Fruit fly (Drosophila melanogaster) whole organism, embryonic: Measurements from ENCODE around the gene MED14.

ENCODE experiments used
- Abd-B ChIP-seq: fragments of 200-800 bp; sonication (Bioruptor generic); optimal IDR thresholded peaks from 2 replicates; lab custom pipeline; 2018; ENCODE audit warnings: missing biosample characterization, mild to moderate bottlenecking, missing genetic modification characterization, moderate library complexity
- BEAF-32 ChIP-seq: fragments of 200-800 bp; sonication (Bioruptor generic); optimal IDR thresholded peaks from 3 replicates; lab custom pipeline; 2017; ENCODE audit warnings: missing biosample characterization, missing genetic modification characterization, mild to moderate bottlenecking, moderate library complexity, missing genetic modification reagents
- CG10565 ChIP-seq: fragments of 200-800 bp; sonication (Bioruptor generic); optimal IDR thresholded peaks from 3 replicates; lab custom pipeline; 2016; ENCODE audit warnings: missing biosample characterization, mild to moderate bottlenecking, missing genetic modification characterization
- CG11247 ChIP-seq: fragments of 200-800 bp; sonication (Bioruptor generic); IDR thresholded peaks from 2 replicates; pipeline ENCODE4 v1.3.6; 2022; ENCODE audit warnings: missing biosample characterization, missing genetic modification characterization
- CG12155 ChIP-seq: fragments of 200-800 bp; sonication (Bioruptor generic); optimal IDR thresholded peaks from 3 replicates; lab custom pipeline; 2016; ENCODE audit warnings: missing biosample characterization, missing genetic modification characterization
- CG14050 ChIP-seq: fragments of 200-800 bp; sonication (Bioruptor generic); IDR thresholded peaks from 3 replicates; pipeline ENCODE4 v1.3.6; 2022; ENCODE audit warnings: missing biosample characterization, missing genetic modification characterization
- CG15011 ChIP-seq: fragments of 200-800 bp; sonication (Bioruptor generic); optimal IDR thresholded peaks from 3 replicates; lab custom pipeline; 2018; ENCODE audit warnings: missing biosample characterization, mild to moderate bottlenecking, missing genetic modification characterization
- CG15514 ChIP-seq: fragments of 200-800 bp; sonication (Bioruptor generic); optimal IDR thresholded peaks from 3 replicates; lab custom pipeline; 2017; ENCODE audit warnings: missing biosample characterization, missing genetic modification characterization, mild to moderate bottlenecking, moderate library complexity, missing genetic modification reagents
- CG1647 ChIP-seq: fragments of 200-800 bp; sonication (Bioruptor generic); optimal IDR thresholded peaks from 3 replicates; lab custom pipeline; 2016; ENCODE audit warnings: missing biosample characterization, missing genetic modification characterization
- CG16779 ChIP-seq: fragments of 200-800 bp; sonication (Bioruptor generic); IDR thresholded peaks from 2 replicates; pipeline ENCODE4 v1.3.6; 2022; ENCODE audit warnings: missing biosample characterization, missing genetic modification characterization
- CG17359 ChIP-seq: fragments of 200-800 bp; sonication (Bioruptor generic); optimal IDR thresholded peaks from 3 replicates; lab custom pipeline; 2018; ENCODE audit warnings: missing biosample characterization, mild to moderate bottlenecking, missing genetic modification characterization, moderate library complexity
- CG17612 ChIP-seq: fragments of 200-800 bp; sonication (Bioruptor generic); IDR thresholded peaks from 2 replicates; pipeline ENCODE4 v1.3.6; 2022; ENCODE audit warnings: missing biosample characterization, missing genetic modification characterization
- CG17912 ChIP-seq: fragments of 200-800 bp; sonication (Bioruptor generic); optimal IDR thresholded peaks from 2 replicates; lab custom pipeline; 2018; ENCODE audit warnings: missing biosample characterization, mild to moderate bottlenecking, missing genetic modification characterization
- CG18262 ChIP-seq: fragments of 200-800 bp; optimal IDR thresholded peaks from 3 replicates; lab custom pipeline; 2019; ENCODE audit warnings: missing biosample characterization, mild to moderate bottlenecking, missing genetic modification characterization, moderate library complexity
- CG2875 ChIP-seq: fragments of 200-800 bp; sonication (Bioruptor generic); optimal IDR thresholded peaks from 2 replicates; lab custom pipeline; 2017; ENCODE audit warnings: missing biosample characterization, mild to moderate bottlenecking, missing genetic modification characterization, missing genetic modification reagents
- CG33557 ChIP-seq: fragments of 200-800 bp; sonication (Bioruptor generic); optimal IDR thresholded peaks from 2 replicates; lab custom pipeline; 2019; ENCODE audit warnings: missing biosample characterization, mild to moderate bottlenecking, missing genetic modification characterization, moderate library complexity
- CG34224 ChIP-seq: fragments of 200-800 bp; sonication (Bioruptor generic); IDR thresholded peaks from 3 replicates; pipeline ENCODE4 v1.3.6; 2022; ENCODE audit warnings: missing biosample characterization, missing genetic modification characterization; ENCODE audit not compliant: partially characterized antibody
- CG4424 ChIP-seq: fragments of 200-800 bp; sonication (Bioruptor generic); optimal IDR thresholded peaks from 3 replicates; lab custom pipeline; 2016; ENCODE audit warnings: missing biosample characterization, missing genetic modification characterization
- CG6765 ChIP-seq: fragments of 200-800 bp; sonication (Bioruptor generic); optimal IDR thresholded peaks from 3 replicates; lab custom pipeline; 2017; ENCODE audit warnings: missing biosample characterization, mild to moderate bottlenecking, missing genetic modification characterization
- CG7357 ChIP-seq: fragments of 200-800 bp; sonication (Bioruptor generic); IDR thresholded peaks from 3 replicates; pipeline ENCODE4 v1.3.6; 2022; ENCODE audit warnings: missing biosample characterization, missing genetic modification characterization
- CG7839 ChIP-seq: fragments of 200-800 bp; sonication (Bioruptor generic); optimal IDR thresholded peaks from 3 replicates; lab custom pipeline; 2018; ENCODE audit warnings: missing biosample characterization, mild to moderate bottlenecking, missing genetic modification characterization, moderate library complexity
- CG7987 ChIP-seq: fragments of 200-800 bp; sonication (Bioruptor generic); optimal IDR thresholded peaks from 2 replicates; lab custom pipeline; 2018; ENCODE audit warnings: missing biosample characterization, mild to moderate bottlenecking, missing genetic modification characterization, moderate library complexity
- CG8765 ChIP-seq: fragments of 200-800 bp; sonication (Bioruptor generic); IDR thresholded peaks from 2 replicates; pipeline ENCODE4 v1.3.6; 2022; ENCODE audit warnings: missing biosample characterization, missing genetic modification characterization
- CG9817 ChIP-seq: fragments of 200-800 bp; sonication (Bioruptor generic); optimal IDR thresholded peaks from 2 replicates; lab custom pipeline; 2018; ENCODE audit warnings: missing biosample characterization, mild to moderate bottlenecking, missing genetic modification characterization, moderate library complexity
- CkIIα-i1 ChIP-seq: fragments of 200-800 bp; sonication (Bioruptor generic); IDR thresholded peaks from 2 replicates; pipeline ENCODE4 v1.3.6; 2022; ENCODE audit warnings: missing biosample characterization, missing genetic modification characterization
- Dad ChIP-seq: fragments of 200-800 bp; sonication (Bioruptor generic); optimal IDR thresholded peaks from 3 replicates; lab custom pipeline; 2016; ENCODE audit warnings: missing biosample characterization, missing genetic modification characterization
- Dfd ChIP-seq, 2 experiments: fragments of >200 bp; optimal IDR thresholded peaks; 2 replicates each; lab custom pipeline; 2017; ENCODE audit warnings: missing biosample characterization in 2 of 2, missing genetic modification characterization in 2 of 2
- Drgx ChIP-seq: fragments of 200-800 bp; sonication (Bioruptor generic); IDR thresholded peaks from 2 replicates; pipeline ENCODE4 v1.3.6; 2022; ENCODE audit warnings: missing biosample characterization, missing genetic modification characterization
- Hmr ChIP-seq: fragments of 200-800 bp; sonication (Bioruptor generic); optimal IDR thresholded peaks from 3 replicates; lab custom pipeline; 2017; ENCODE audit warnings: mild to moderate bottlenecking, missing biosample characterization, missing genetic modification reagents, missing genetic modification characterization
- NC2β ChIP-seq: fragments of 200-800 bp; sonication (Bioruptor generic); optimal IDR thresholded peaks from 2 replicates; lab custom pipeline; 2016; ENCODE audit warnings: missing biosample characterization, missing genetic modification characterization
- NfI ChIP-seq: fragments of 200-800 bp; sonication (Bioruptor generic); optimal IDR thresholded peaks from 3 replicates; lab custom pipeline; 2018; ENCODE audit warnings: missing biosample characterization, mild to moderate bottlenecking, missing genetic modification characterization, moderate library complexity
- Oaz ChIP-seq: fragments of 200-800 bp; sonication (Bioruptor generic); IDR thresholded peaks from 2 replicates; pipeline ENCODE4 v1.3.6; 2022; ENCODE audit warnings: missing biosample characterization, missing genetic modification characterization
- Rx ChIP-seq: fragments of 200-800 bp; sonication (Bioruptor generic); IDR thresholded peaks from 2 replicates; pipeline ENCODE4 v1.3.6; 2022; ENCODE audit warnings: missing biosample characterization, missing genetic modification characterization
- Scr ChIP-seq: fragments of 200-800 bp; sonication (Bioruptor generic); IDR thresholded peaks from 2 replicates; pipeline ENCODE4 v1.3.6; 2022; ENCODE audit warnings: missing biosample characterization, missing genetic modification characterization; ENCODE audit not compliant: partially characterized antibody
- Side ChIP-seq: fragments of 200-800 bp; sonication (Bioruptor generic); optimal IDR thresholded peaks from 2 replicates; lab custom pipeline; 2016; ENCODE audit warnings: missing biosample characterization, missing genetic modification characterization
- ase ChIP-seq: fragments of 200-800 bp; sonication (Bioruptor generic); IDR thresholded peaks from 3 replicates; pipeline ENCODE4 v1.3.6; 2022; ENCODE audit warnings: missing biosample characterization, missing genetic modification characterization
- crc ChIP-seq: fragments of 200-800 bp; sonication (Bioruptor generic); optimal IDR thresholded peaks from 2 replicates; lab custom pipeline; 2016; ENCODE audit warnings: missing biosample characterization, missing genetic modification characterization
- dimm ChIP-seq: fragments of 200-800 bp; sonication (Bioruptor generic); IDR thresholded peaks from 2 replicates; pipeline ENCODE4 v1.3.6; 2022; ENCODE audit warnings: missing biosample characterization, missing genetic modification characterization
- dpn ChIP-seq, 2 experiments: fragments of 200-800 bp; sonication (Bioruptor generic); optimal IDR thresholded peaks; 3 replicates each; lab custom pipeline; 2016; ENCODE audit warnings: missing biosample characterization in 2 of 2, missing genetic modification characterization in 2 of 2
- dysf ChIP-seq: fragments of 200-800 bp; sonication (Bioruptor generic); IDR thresholded peaks from 3 replicates; pipeline ENCODE4 v1.3.6; 2022; ENCODE audit warnings: missing biosample characterization, missing genetic modification characterization
- fu2 ChIP-seq: fragments of 200-800 bp; sonication (Bioruptor generic); optimal IDR thresholded peaks from 2 replicates; lab custom pipeline; 2016; ENCODE audit warnings: missing biosample characterization, missing genetic modification characterization
- h ChIP-seq: fragments of >200 bp; optimal IDR thresholded peaks from 2 replicates; lab custom pipeline; 2017
- kni ChIP-seq: fragments of 200-800 bp; sonication (Bioruptor generic); optimal IDR thresholded peaks from 3 replicates; lab custom pipeline; 2017; ENCODE audit warnings: mild to moderate bottlenecking, missing biosample characterization, missing genetic modification reagents, missing genetic modification characterization
- mld ChIP-seq: fragments of 200-800 bp; sonication (Bioruptor generic); IDR thresholded peaks from 3 replicates; pipeline ENCODE4 v1.3.6; 2022; ENCODE audit warnings: missing biosample characterization, missing genetic modification characterization; ENCODE audit not compliant: partially characterized antibody
- salm ChIP-seq: fragments of 200-800 bp; sonication (Bioruptor generic); optimal IDR thresholded peaks from 2 replicates; lab custom pipeline; 2018; ENCODE audit warnings: missing biosample characterization, mild to moderate bottlenecking, missing genetic modification characterization
- sob ChIP-seq: fragments of 200-800 bp; sonication (Bioruptor generic); IDR thresholded peaks from 2 replicates; pipeline ENCODE4 v1.3.6; 2022; ENCODE audit warnings: missing biosample characterization, missing genetic modification characterization
- sr ChIP-seq: fragments of 200-800 bp; sonication (Bioruptor generic); IDR thresholded peaks from 3 replicates; pipeline ENCODE4 v1.3.6; 2022; ENCODE audit warnings: missing biosample characterization, missing genetic modification characterization
- tin ChIP-seq: fragments of 200-800 bp; sonication (Bioruptor generic); optimal IDR thresholded peaks from 3 replicates; lab custom pipeline; 2016; ENCODE audit warnings: missing biosample characterization, missing genetic modification characterization
- tup ChIP-seq: fragments of 200-800 bp; sonication (Bioruptor generic); optimal IDR thresholded peaks from 2 replicates; lab custom pipeline; 2016; ENCODE audit warnings: missing biosample characterization, mild to moderate bottlenecking, missing genetic modification characterization, moderate library complexity
- unc-4 ChIP-seq: fragments of 200-800 bp; sonication (Bioruptor generic); IDR thresholded peaks from 2 replicates; pipeline ENCODE4 v1.3.6; 2022; ENCODE audit warnings: missing biosample characterization, missing genetic modification characterization; ENCODE audit not compliant: partially characterized antibody

Gene MED14

dm6 chr3L:606490-607327 lies 13.7 kb downstream of the MED14 start, which contains the start of gene Reg-2 (continued):
- TF ChIP-seq CG7987 (GFP tag; lab: Kevin White, UChicago) (no peak), NC2β (GFP tag; lab: Kevin White, UChicago) (no peak), Scr (GFP tag; lab: Robert Waterston, UW) (no peak), CG12155 (GFP tag; lab: Kevin White, UChicago) (peak; percentile 28), CG17612 (GFP tag; lab: Robert Waterston, UW) (no peak), CG1647 (GFP tag; lab: Kevin White, UChicago) (no peak), CG8765 (no peak), Hmr (GFP tag; lab: Kevin White, UChicago) (peak; percentile 44), Side (no peak), kni (no peak), CG4424 (GFP tag; lab: Kevin White, UChicago) (peak; percentile 29), CG17912 (no peak), NfI (no peak), CG15011 (no peak), CG16779 (no peak), h (no peak), salm (tag; lab: Kevin White, UChicago) (peak; percentile 22), CG11247 (0 out of 2 replicates have a peak, but pooled peaks have one; percentile 5), CG2875 (no peak), fu2 (GFP tag; lab: Kevin White, UChicago) (no peak), crc (GFP tag; lab: Kevin White, UChicago) (no peak), Dfd (GFP tag; optimal IDR thresholded peaks at IDR 0.05; lab: Kevin White, UChicago) (no peak), CG14050 (GFP tag; lab: Robert Waterston, UW) (no peak), CG34224 (GFP tag; lab: Robert Waterston, UW) (no peak), sr (GFP tag; lab: Robert Waterston, UW) (no peak), Rx (no peak), CG7357 (GFP tag; lab: Robert Waterston, UW) (no peak), ase (GFP tag; lab: Robert Waterston, UW) (no peak), CG17359 (tag; lab: Kevin White, UChicago) (peak; percentile 18), CG9817 (tag; lab: Kevin White, UChicago) (no peak), unc-4 (no peak), CkIIα-i1 (GFP tag; lab: Robert Waterston, UW) (no peak), BEAF-32 (GFP tag; lab: Kevin White, UChicago) (peak; percentile 19), tin (GFP tag; lab: Kevin White, UChicago) (no peak), CG33557 (GFP tag; lab: Kevin White, UChicago) (no peak), dimm (GFP tag; lab: Robert Waterston, UW) (no peak), Dad (no peak), tup (GFP tag; lab: Kevin White, UChicago) (no peak), dysf (no peak; the same call in 2 of the 3 replicates), CG10565 (GFP tag; lab: Kevin White, UChicago) (no peak), mld (GFP tag; lab: Robert Waterston, UW) (no peak), CG7839 (tag; lab: Kevin White, UChicago) (peak; percentile 34), Drgx (GFP tag; lab: Robert Waterston, UW) (no peak), dpn (GFP tag; optimal IDR thresholded peaks at IDR 0.05; lab: Kevin White, UChicago) (peak in 1 of 2 experiments; percentile 12), CG15514 (GFP tag; lab: Kevin White, UChicago) (peak; percentile 23), CG18262 (no peak), Oaz (GFP tag; lab: Robert Waterston, UW) (no peak), Abd-B (GFP tag; lab: Kevin White, UChicago) (no peak), sob (GFP tag; lab: Robert Waterston, UW) (no peak), CG6765 (GFP tag; lab: Kevin White, UChicago) (no peak)
